Worm (Caenorhabditis elegans): ENCODE data around the gene ZK938.10.

The ZK938.10 gene

DNA sequence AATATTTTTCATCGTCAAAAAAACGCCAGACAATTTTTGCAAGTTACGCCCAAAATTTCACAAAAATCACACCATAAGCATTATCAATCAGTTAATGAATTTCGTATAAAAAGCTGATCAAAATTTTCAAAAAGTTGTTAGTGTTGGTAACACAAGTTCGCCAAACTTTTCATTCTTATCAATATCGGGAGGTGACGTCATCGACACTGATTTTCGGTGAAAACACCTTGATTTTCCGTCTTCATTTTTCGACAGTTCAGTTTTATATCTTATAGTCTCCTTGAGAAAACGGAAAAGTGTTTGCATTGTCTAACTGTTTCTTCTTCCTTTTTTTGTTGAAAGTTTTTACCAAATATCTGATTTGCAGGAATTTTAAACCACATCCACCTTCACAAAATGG is 30.0 kb upstream of the ZK938.10 start, which contains the start of gene C08H9.15:
C08H9.15 (plus strand) TSS at position 368 of the 400 bp plus-strand sequence.
- TF ChIP-seq nhr-85 (tag) (peak; percentile 61), hpl-2 (GFP tag; optimal IDR thresholded peaks at IDR 0.05) (no peak), lsy-2 (tag; optimal IDR thresholded peaks at IDR 0.05) (no peak), elt-3 (tag; optimal IDR thresholded peaks at IDR 0.05) (peak in 4 of 6 experiments; percentile 16 to 64 (median 45)), blmp-1 (tag; optimal IDR thresholded peaks at IDR 0.05) (peak; percentile 85), alr-1 (tag; optimal IDR thresholded peaks at IDR 0.05; ENCODE audit: borderline replicate concordance) (no peak)

DNA sequence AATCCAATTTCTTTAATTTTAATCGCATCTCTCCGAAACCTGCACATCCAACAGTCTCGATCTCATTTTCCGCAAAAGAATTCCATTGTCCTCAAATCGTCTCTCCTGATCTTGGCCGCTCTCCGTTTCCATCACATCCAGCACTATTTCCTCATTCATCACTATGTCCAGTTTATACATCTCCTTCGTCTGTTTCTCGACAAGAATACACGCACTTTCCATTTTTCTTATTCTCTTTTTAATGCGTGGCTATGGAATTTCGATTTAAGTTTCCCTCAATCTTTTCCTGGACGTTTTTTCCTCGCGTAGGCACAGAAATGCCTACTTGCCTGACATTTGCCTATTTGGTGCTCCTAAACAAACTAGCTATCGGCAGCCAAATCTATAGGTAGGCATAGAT is 29.0 kb upstream of the ZK938.10 start:
- TF ChIP-seq ceh-88 (GFP tag; IDR thresholded peaks at IDR 0.05) (no peak), blmp-1 (tag; optimal IDR thresholded peaks at IDR 0.05) (peak; percentile 97)

DNA sequence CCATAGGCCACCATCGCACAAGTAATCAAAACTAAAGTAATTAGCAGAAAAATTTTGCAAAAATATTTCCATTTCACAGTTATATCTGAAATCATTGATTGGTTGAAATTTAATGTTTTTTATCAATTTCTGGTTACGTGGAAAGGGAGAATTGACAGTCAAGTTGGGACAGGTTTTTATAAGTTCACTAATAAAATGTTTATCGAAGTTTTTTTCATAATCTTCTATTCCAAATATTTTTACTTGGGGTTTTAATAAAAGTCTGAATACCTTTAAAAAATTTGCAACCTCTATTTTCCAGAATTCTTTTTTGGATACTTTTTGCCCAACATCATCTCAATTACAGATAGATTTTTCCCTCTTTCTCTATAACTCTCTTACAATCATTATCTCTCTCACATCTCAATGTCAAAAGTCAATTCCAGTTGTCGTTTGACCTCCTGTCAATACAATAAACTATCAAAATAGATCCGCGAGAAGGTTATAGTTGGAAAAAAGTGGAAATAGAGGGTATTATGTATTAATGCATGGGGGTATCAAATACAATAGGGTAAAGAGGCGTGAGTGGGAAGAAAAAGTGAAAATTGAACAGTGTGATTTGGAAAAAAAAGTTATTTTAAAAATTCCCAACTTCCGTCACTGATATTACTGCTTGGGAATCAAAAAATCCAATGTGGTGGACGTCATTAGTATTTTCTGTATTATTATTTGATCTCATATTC is 23.8 kb upstream of the ZK938.10 start, which contains the start of the genes chil-2 and ctsa-3.2:
chil-2 (minus strand) TSS at position 101 of the 722 bp plus-strand sequence.
ctsa-3.2 (plus strand) TSS at position 672 of the 722 bp plus-strand sequence.
- TF ChIP-seq pag-3 (tag; optimal IDR thresholded peaks at IDR 0.05; ENCODE audit: borderline replicate concordance, insufficient read depth) (no peak), alr-1 (tag; optimal IDR thresholded peaks at IDR 0.05; ENCODE audit: borderline replicate concordance) (no peak), F16B12.6 (tag; optimal IDR thresholded peaks at IDR 0.05) (no peak), hlh-4 (tag; optimal IDR thresholded peaks at IDR 0.05) (no peak), ama-1 (optimal IDR thresholded peaks at IDR 0.05) (no peak)

DNA sequence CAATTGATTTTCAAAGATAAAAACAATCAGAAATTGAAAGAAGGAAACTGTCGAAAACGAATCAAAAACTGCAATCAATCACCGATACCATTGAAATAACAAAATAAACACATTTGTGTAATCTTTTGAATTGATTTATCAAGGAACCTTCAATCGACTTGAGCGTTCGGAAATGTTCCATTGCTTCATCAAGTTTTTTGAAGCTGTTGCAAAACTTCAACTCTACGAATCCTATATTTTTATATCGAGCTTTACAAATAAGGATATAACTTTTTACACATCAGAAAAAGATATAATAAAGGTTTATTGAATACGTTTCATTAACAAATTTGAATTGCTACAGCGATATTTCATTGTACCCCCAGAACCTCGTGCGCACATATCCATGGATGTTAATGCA is 22.1 kb upstream of the ZK938.10 start, which contains the start of gene chil-8:
chil-8 (minus strand) TSS at position 101 of the 400 bp plus-strand sequence.
- TF ChIP-seq swsn-7 (tag; optimal IDR thresholded peaks at IDR 0.05) (no peak), lir-3 (tag; optimal IDR thresholded peaks at IDR 0.05; ENCODE audit: poor library complexity) (no peak), F16B12.6 (tag; optimal IDR thresholded peaks at IDR 0.05) (no peak), ceh-88 (GFP tag; IDR thresholded peaks at IDR 0.05) (no peak), nhr-71 (tag; optimal IDR thresholded peaks at IDR 0.05) (no peak), fkh-8 (tag; optimal IDR thresholded peaks at IDR 0.05) (no peak), unc-130 (tag; optimal IDR thresholded peaks at IDR 0.05) (no peak), elt-3 (tag; optimal IDR thresholded peaks at IDR 0.05) (no peak), Y116A8C.19 (tag; optimal IDR thresholded peaks at IDR 0.05; ENCODE audit: borderline replicate concordance) (no peak), lin-14 (GFP tag; optimal IDR thresholded peaks at IDR 0.05) (no peak), ama-1 (optimal IDR thresholded peaks at IDR 0.05) (no peak), lin-35 (GFP tag; optimal IDR thresholded peaks at IDR 0.05) (no peak), ets-5 (GFP tag; IDR thresholded peaks at IDR 0.05) (no peak), nhr-20 (tag; optimal IDR thresholded peaks at IDR 0.05) (no peak), egl-13 (tag; optimal IDR thresholded peaks at IDR 0.05) (no peak)

DNA sequence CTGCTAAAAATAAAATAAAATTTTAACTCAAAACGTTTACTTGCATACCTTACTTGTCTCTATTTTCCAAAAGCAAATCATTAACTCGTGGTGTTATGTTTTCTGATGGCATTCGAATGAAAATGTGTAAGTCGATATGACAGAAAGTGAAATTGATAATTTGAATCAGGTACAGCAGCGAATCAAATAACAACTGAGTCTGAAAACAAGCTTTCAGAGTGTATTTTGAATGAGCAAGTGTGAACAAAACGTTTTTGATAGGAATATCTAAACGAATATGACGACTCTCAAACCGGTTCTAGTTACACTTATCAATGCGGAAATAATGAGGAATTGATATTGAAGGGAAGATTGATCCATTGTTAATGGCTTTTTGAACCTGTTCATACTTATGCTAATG is 20.2 kb upstream of the ZK938.10 start, which contains the start of gene chil-7:
chil-7 (minus strand) TSS at position 112 of the 400 bp plus-strand sequence.
- TF ChIP-seq lin-35 (GFP tag; optimal IDR thresholded peaks at IDR 0.05) (no peak), hpl-2 (GFP tag; optimal IDR thresholded peaks at IDR 0.05) (no peak), lir-3 (tag; optimal IDR thresholded peaks at IDR 0.05; ENCODE audit: poor library complexity) (no peak), mab-9 (GFP tag; IDR thresholded peaks at IDR 0.05) (no peak), Y116A8C.19 (tag; optimal IDR thresholded peaks at IDR 0.05; ENCODE audit: borderline replicate concordance) (no peak), nhr-47 (tag; optimal IDR thresholded peaks at IDR 0.05) (no peak), nhr-71 (tag; optimal IDR thresholded peaks at IDR 0.05) (no peak), isw-1 (GFP tag; IDR thresholded peaks at IDR 0.05) (no peak)

DNA sequence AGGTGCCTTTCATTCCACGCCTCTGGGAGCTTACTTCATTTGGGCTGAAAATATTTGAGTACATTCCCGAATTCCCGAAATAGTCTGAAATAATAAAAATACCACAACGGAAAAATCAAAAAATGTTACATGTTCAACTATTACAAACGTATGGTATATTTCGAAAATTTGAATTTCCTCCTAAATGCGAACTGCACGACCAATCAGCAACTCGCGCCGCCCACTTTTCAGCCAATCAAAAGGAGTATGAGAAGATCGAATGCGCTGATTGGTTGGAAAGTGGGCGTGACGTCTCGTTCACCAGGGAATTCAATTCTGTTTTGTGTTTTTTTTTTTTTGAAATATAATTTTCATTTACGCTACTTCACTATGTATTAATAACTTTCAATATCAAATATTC is 17.9 kb upstream of the ZK938.10 start, which contains the start of gene old-1:
old-1 (minus strand) TSS at position 50 of the 400 bp plus-strand sequence.
- TF ChIP-seq blmp-1 (tag; optimal IDR thresholded peaks at IDR 0.05) (no peak), efl-3 (GFP tag; optimal IDR thresholded peaks at IDR 0.05) (no peak), ceh-90 (tag; optimal IDR thresholded peaks at IDR 0.05) (no peak), dpl-1 (GFP tag; optimal IDR thresholded peaks at IDR 0.05) (no peak), nhr-77 (tag; optimal IDR thresholded peaks at IDR 0.05) (no peak), efl-1 (optimal IDR thresholded peaks at IDR 0.05) (no peak), efl-1 (GFP tag; optimal IDR thresholded peaks at IDR 0.05 in 1 of 2) (peak in 1 of 2 experiments; percentile 86), nhr-84 (tag; optimal IDR thresholded peaks at IDR 0.05) (no peak), elt-2 (tag; optimal IDR thresholded peaks at IDR 0.05) (no peak), C04F5.9 (tag; optimal IDR thresholded peaks at IDR 0.05) (no peak)

All from whole organism, L1 larva.